Fruit fly (Drosophila melanogaster): Measurements from ENCODE around the gene CG4686.

Gene CG4686

DNA sequence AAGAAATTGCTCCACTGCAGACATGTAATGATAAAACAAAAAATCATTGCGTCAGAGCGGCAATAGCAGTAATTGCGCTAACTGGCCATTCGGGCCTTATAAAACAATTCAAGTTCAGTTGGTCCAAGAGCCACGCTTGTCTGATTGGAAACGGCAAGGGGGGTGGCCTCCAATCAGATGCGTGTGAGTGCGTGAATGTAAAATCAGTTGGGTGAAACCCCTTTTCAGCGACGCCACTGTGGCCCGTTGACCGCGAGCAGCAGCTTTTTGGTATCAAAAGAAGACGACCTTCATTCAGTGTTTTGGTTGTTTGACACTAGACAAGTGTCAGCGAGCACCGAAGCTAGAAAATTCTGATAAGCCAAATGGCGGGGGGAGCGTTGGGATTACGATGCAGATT lies 38.0 kb downstream of the CG4686 start (continued):
- TF ChIP-seq CG11560 (tag; IDR thresholded peaks at IDR 0.05) (0 out of 3 replicates have a peak, but pooled peaks have one; percentile 12), CG12942 (GFP tag; optimal IDR thresholded peaks at IDR 0.05) (no peak), dpn (GFP tag; optimal IDR thresholded peaks at IDR 0.05) (peak in 1 of 2 experiments; percentile 20), dysf (GFP tag; IDR thresholded peaks at IDR 0.05) (peak; percentile 38; the same call in 2 of the 3 replicates), pan (optimal IDR thresholded peaks at IDR 0.05) (no peak), pan (GFP tag; optimal IDR thresholded peaks at IDR 0.05 in 1 of 2, IDR thresholded peaks at IDR 0.05 in 1 of 2) (peak in 1 of 2 experiments; percentile 44), sr (GFP tag; IDR thresholded peaks at IDR 0.05) (0 out of 3 replicates have a peak, but pooled peaks have one; percentile 22), al (GFP tag; IDR thresholded peaks at IDR 0.05) (no peak), Mrtf (GFP tag; IDR thresholded peaks at IDR 0.05) (0 out of 3 replicates have a peak, but pooled peaks have one; percentile 40), CG7786 (GFP tag; optimal IDR thresholded peaks at IDR 0.05) (no peak), CG15269 (tag; optimal IDR thresholded peaks at IDR 0.05) (peak; percentile 64), Nf-YC (tag; optimal IDR thresholded peaks at IDR 0.05) (peak; percentile 36), row (GFP tag; IDR thresholded peaks at IDR 0.05) (peak; percentile 58; the same call in 2 of the 3 replicates), Gsc (GFP tag; IDR thresholded peaks at IDR 0.05) (no peak), Fer1 (GFP tag; optimal IDR thresholded peaks at IDR 0.05) (peak; percentile 43), CG14014 (GFP tag; IDR thresholded peaks at IDR 0.05) (peak; percentile 65; the same call in 1 of the 2 replicates), sob (GFP tag; IDR thresholded peaks at IDR 0.05) (peak; percentile 49; the same call in 1 of the 2 replicates), CG12769 (tag; optimal IDR thresholded peaks at IDR 0.05) (peak; percentile 61), gsb (GFP tag; IDR thresholded peaks at IDR 0.05) (no peak), chinmo (GFP tag; IDR thresholded peaks at IDR 0.05; ENCODE audit: partially characterized antibody) (peak; percentile 83; the same call in 3 of the 4 replicates), CrebB (tag; optimal IDR thresholded peaks at IDR 0.05) (peak; percentile 18), CG1024 (GFP tag; IDR thresholded peaks at IDR 0.05) (0 out of 2 replicates have a peak, but pooled peaks have one; percentile 18), Ada2b (GFP tag; IDR thresholded peaks at IDR 0.05) (peak; percentile 25; the same call in 1 of the 2 replicates), CG13424 (tag; optimal IDR thresholded peaks at IDR 0.05) (peak; percentile 4), ranshi (GFP tag; IDR thresholded peaks at IDR 0.05) (peak; percentile 24; the same call in 1 of the 2 replicates), caup (GFP tag; optimal IDR thresholded peaks at IDR 0.05; ENCODE audit: severe bottlenecking) (peak; percentile 9), Hmr (GFP tag; optimal IDR thresholded peaks at IDR 0.05) (no peak), Antp (GFP tag; optimal IDR thresholded peaks at IDR 0.05) (peak; percentile 11), Rfx (GFP tag; IDR thresholded peaks at IDR 0.05) (peak; percentile 75), CG18262 (tag; optimal IDR thresholded peaks at IDR 0.05) (no peak), Neu2 (GFP tag; optimal IDR thresholded peaks at IDR 0.05; ENCODE audit: borderline replicate concordance) (no peak)

DNA sequence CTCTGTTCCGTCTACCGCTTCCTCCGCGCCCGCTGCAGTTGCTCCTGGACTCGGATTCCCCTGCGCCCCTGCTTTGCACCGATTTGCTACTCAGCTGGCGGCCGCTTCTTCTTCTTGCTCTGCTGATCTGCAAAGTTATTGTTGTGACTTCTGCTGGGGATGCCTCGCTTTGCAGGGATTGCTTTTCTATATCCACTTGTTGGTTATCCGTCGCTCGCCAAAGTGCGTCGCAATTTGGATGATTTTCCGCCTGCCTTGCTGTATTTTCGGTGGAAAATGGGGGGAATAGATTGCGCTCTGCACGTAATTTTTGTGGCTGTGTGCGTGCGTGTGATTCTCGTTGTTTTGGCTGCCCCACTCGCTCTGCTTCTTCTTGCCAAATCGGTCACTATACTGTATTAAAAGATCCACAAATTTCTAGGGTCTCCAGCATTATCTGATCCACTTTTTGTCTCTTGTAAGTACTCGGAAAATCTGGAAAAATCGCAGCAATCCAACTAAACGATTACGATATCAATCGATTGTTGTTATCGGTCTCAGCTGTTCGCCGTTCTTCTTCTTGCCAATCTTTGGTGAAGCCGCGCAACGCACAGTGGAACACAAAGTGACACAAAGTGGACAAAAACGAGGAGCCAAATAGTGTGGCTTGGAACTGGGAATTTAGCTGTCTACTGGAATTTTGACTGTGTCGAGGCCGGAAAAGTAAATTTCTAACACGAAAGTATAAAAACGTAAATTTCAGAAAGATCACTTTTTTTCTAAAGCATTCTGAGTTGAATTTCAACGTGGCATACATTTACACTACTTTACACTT lies 38.8 kb downstream of the CG4686 start, which contains the start of gene ClpX:
Gene ClpX (minus strand): TSS at position 764 of the 814 bp plus-strand sequence.
- TF ChIP-seq MESR4 (GFP tag; optimal IDR thresholded peaks at IDR 0.05) (peak; percentile 87), slbo (GFP tag; IDR thresholded peaks at IDR 0.05) (no peak), CG15479 (GFP tag; optimal IDR thresholded peaks at IDR 0.05) (peak; percentile 80), Opbp (GFP tag; IDR thresholded peaks at IDR 0.05; ENCODE audit: partially characterized antibody) (peak; percentile 69), Trl (optimal IDR thresholded peaks at IDR 0.05) (no peak), Trl (GFP tag; optimal IDR thresholded peaks at IDR 0.05) (no peak), NC2β (GFP tag; optimal IDR thresholded peaks at IDR 0.05) (no peak), CG9215 (GFP tag; IDR thresholded peaks at IDR 0.05) (no peak), CG7556 (GFP tag; optimal IDR thresholded peaks at IDR 0.05) (no peak), Doc3 (GFP tag; IDR thresholded peaks at IDR 0.05; ENCODE audit: partially characterized antibody) (peak; percentile 61; the same call in 2 of the 3 replicates), Lhr (GFP tag; optimal IDR thresholded peaks at IDR 0.05) (no peak), CG2116 (GFP tag; optimal IDR thresholded peaks at IDR 0.05) (peak; percentile 63), Aef1 (GFP tag; IDR thresholded peaks at IDR 0.05) (no peak), unpg (GFP tag; optimal IDR thresholded peaks at IDR 0.05) (no peak), CG12659 (GFP tag; optimal IDR thresholded peaks at IDR 0.05) (peak; percentile 54), CG42726 (GFP tag; IDR thresholded peaks at IDR 0.05; ENCODE audit: partially characterized antibody) (peak; percentile 46; the same call in 1 of the 2 replicates), CG17385 (GFP tag; optimal IDR thresholded peaks at IDR 0.05) (peak; percentile 100), E2f2 (GFP tag; IDR thresholded peaks at IDR 0.05) (peak; percentile 35; the same call in 1 of the 2 replicates), CG2712 (tag; optimal IDR thresholded peaks at IDR 0.05) (peak; percentile 5)

Measured in whole organism, embryonic.